Fruit fly (Drosophila melanogaster) whole organism: ENCODE data around the gene CRMP.

Experiments
- CG8478 ChIP-seq: fragments of >200 bp; optimal IDR thresholded peaks from 2 replicates; lab custom pipeline; 2018; ENCODE audit warnings: inconsistent platforms
- Dll ChIP-seq: fragments of >200 bp; optimal IDR thresholded peaks from 2 replicates; lab custom pipeline; 2017
- EcR ChIP-seq, 2 experiments: fragments of >200 bp; optimal IDR thresholded peaks; 2 replicates each; lab custom pipeline; 2017; ENCODE audit warnings: missing biosample characterization in 2 of 2, missing genetic modification characterization in 2 of 2, missing genetic modification reagents in 2 of 2
- pan ChIP-seq: fragments of >200 bp; optimal IDR thresholded peaks from 2 replicates; lab custom pipeline; 2017
- psq ChIP-seq: fragments of >200 bp; optimal IDR thresholded peaks from 2 replicates; lab custom pipeline; 2017
- usp ChIP-seq: fragments of >200 bp; optimal IDR thresholded peaks from 2 replicates; lab custom pipeline; 2017; ENCODE audit warnings: missing biosample characterization, missing genetic modification characterization, mixed read lengths

DNA sequence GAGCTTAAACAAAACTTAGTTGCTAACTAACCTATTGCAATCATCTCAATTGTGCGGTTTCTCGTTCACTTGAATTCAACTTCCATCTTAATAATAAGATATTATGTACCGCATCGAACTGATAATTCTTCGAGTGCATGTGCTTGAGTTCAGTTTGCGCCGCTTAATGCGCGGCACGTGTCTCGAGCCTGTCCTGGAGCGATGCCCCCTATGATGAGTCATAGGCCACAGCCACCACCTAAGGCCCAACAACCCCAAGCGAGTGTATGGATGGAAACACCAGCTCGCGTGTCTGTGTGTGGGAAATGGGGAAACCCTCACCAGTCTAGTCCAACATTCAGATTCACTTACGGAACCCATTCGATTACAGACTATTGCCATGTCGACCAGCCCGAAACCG is 3.0 kb downstream of the CRMP start:
- TF ChIP-seq CG8478 (lab: Kevin White, UChicago) (no peak), EcR (GFP tag; optimal IDR thresholded peaks at IDR 0.05; lab: Kevin White, UChicago) (no peak), usp (no peak), pan (no peak), psq (lab: Kevin White, UChicago) (no peak), Dll (no peak)
